Fruit fly (Drosophila melanogaster) whole organism, embryonic: Measurements from ENCODE around the gene ct.

Source experiments
- BEAF-32 ChIP-seq: fragments of 200-800 bp; sonication (Bioruptor generic); optimal IDR thresholded peaks from 3 replicates; lab custom pipeline; 2017; ENCODE audit warnings: missing biosample characterization, missing genetic modification characterization, mild to moderate bottlenecking, moderate library complexity, missing genetic modification reagents
- CG10366 ChIP-seq: fragments of 200-800 bp; sonication (Bioruptor generic); IDR thresholded peaks from 2 replicates; pipeline ENCODE4 v1.3.6; 2022; ENCODE audit warnings: missing biosample characterization, missing genetic modification characterization
- CG10565 ChIP-seq: fragments of 200-800 bp; sonication (Bioruptor generic); optimal IDR thresholded peaks from 3 replicates; lab custom pipeline; 2016; ENCODE audit warnings: missing biosample characterization, mild to moderate bottlenecking, missing genetic modification characterization
- CG11247 ChIP-seq: fragments of 200-800 bp; sonication (Bioruptor generic); IDR thresholded peaks from 2 replicates; pipeline ENCODE4 v1.3.6; 2022; ENCODE audit warnings: missing biosample characterization, missing genetic modification characterization
- CG11695 ChIP-seq: fragments of 200-800 bp; sonication (Bioruptor generic); IDR thresholded peaks from 3 replicates; pipeline ENCODE4 v1.3.6; 2022; ENCODE audit warnings: missing biosample characterization, missing genetic modification characterization
- CG11723 ChIP-seq: fragments of 200-800 bp; sonication (Bioruptor generic); optimal IDR thresholded peaks from 2 replicates; lab custom pipeline; 2017; ENCODE audit warnings: missing biosample characterization, mild to moderate bottlenecking, missing genetic modification characterization
- CG13424 ChIP-seq: fragments of 200-800 bp; sonication (Bioruptor generic); optimal IDR thresholded peaks from 2 replicates; lab custom pipeline; 2019; ENCODE audit warnings: missing biosample characterization, mild to moderate bottlenecking, missing genetic modification characterization, moderate library complexity
- CG13775 ChIP-seq: fragments of 200-800 bp; sonication (Bioruptor generic); optimal IDR thresholded peaks from 3 replicates; lab custom pipeline; 2017; ENCODE audit warnings: missing biosample characterization, mild to moderate bottlenecking, missing genetic modification characterization
- CG14441 ChIP-seq: fragments of 200-800 bp; sonication (Bioruptor generic); IDR thresholded peaks from 2 replicates; pipeline ENCODE4 v1.3.6; 2022; ENCODE audit warnings: missing biosample characterization, missing genetic modification characterization
- CG18011 ChIP-seq: fragments of 200-800 bp; sonication (Bioruptor generic); optimal IDR thresholded peaks from 2 replicates; lab custom pipeline; 2017; ENCODE audit warnings: missing biosample characterization, missing genetic modification characterization, mild to moderate bottlenecking, moderate library complexity, missing genotype
- CG18262 ChIP-seq: fragments of 200-800 bp; optimal IDR thresholded peaks from 3 replicates; lab custom pipeline; 2019; ENCODE audit warnings: missing biosample characterization, mild to moderate bottlenecking, missing genetic modification characterization, moderate library complexity
- CG18599 ChIP-seq: fragments of 200-800 bp; sonication (Bioruptor generic); optimal IDR thresholded peaks from 3 replicates; lab custom pipeline; 2017; ENCODE audit warnings: missing biosample characterization, missing genetic modification characterization, mild to moderate bottlenecking, moderate library complexity, missing genetic modification reagents
- CG2712 ChIP-seq: fragments of 200-800 bp; optimal IDR thresholded peaks from 3 replicates; lab custom pipeline; 2019; ENCODE audit warnings: missing biosample characterization, mild to moderate bottlenecking, missing genetic modification characterization, moderate library complexity
- CG30020 ChIP-seq: fragments of 200-800 bp; optimal IDR thresholded peaks from 2 replicates; lab custom pipeline; 2019; ENCODE audit warnings: missing biosample characterization, mild to moderate bottlenecking, missing genetic modification characterization, moderate library complexity
- CG3838 ChIP-seq: fragments of 200-800 bp; sonication (Bioruptor generic); optimal IDR thresholded peaks from 3 replicates; lab custom pipeline; 2016; ENCODE audit warnings: missing biosample characterization, missing genetic modification characterization
- CG4328 ChIP-seq: fragments of 200-800 bp; sonication (Bioruptor generic); optimal IDR thresholded peaks from 3 replicates; lab custom pipeline; 2017; ENCODE audit warnings: missing biosample characterization, missing genetic modification reagents, missing genetic modification characterization
- CG4424 ChIP-seq: fragments of 200-800 bp; sonication (Bioruptor generic); optimal IDR thresholded peaks from 3 replicates; lab custom pipeline; 2016; ENCODE audit warnings: missing biosample characterization, missing genetic modification characterization
- CG6175 ChIP-seq: fragments of 200-800 bp; sonication (Bioruptor generic); IDR thresholded peaks from 3 replicates; pipeline ENCODE4 v1.3.6; 2022; ENCODE audit warnings: missing biosample characterization, missing genetic modification characterization
- CG6254 ChIP-seq: fragments of 200-800 bp; sonication (Bioruptor generic); optimal IDR thresholded peaks from 3 replicates; lab custom pipeline; 2017; ENCODE audit warnings: mild to moderate bottlenecking, missing biosample characterization, missing genetic modification reagents, missing genetic modification characterization
- CG6765 ChIP-seq: fragments of 200-800 bp; sonication (Bioruptor generic); optimal IDR thresholded peaks from 3 replicates; lab custom pipeline; 2017; ENCODE audit warnings: missing biosample characterization, mild to moderate bottlenecking, missing genetic modification characterization
- CG7357 ChIP-seq: fragments of 200-800 bp; sonication (Bioruptor generic); IDR thresholded peaks from 3 replicates; pipeline ENCODE4 v1.3.6; 2022; ENCODE audit warnings: missing biosample characterization, missing genetic modification characterization
- CG7928 ChIP-seq: fragments of 200-800 bp; sonication (Bioruptor generic); optimal IDR thresholded peaks from 2 replicates; lab custom pipeline; 2017; ENCODE audit warnings: missing biosample characterization, mild to moderate bottlenecking, missing genetic modification characterization
- CG8388 ChIP-seq: fragments of 200-800 bp; sonication (Bioruptor generic); optimal IDR thresholded peaks from 2 replicates; lab custom pipeline; 2019; ENCODE audit warnings: missing biosample characterization, mild to moderate bottlenecking, missing genetic modification characterization, moderate library complexity
- CG9817 ChIP-seq: fragments of 200-800 bp; sonication (Bioruptor generic); optimal IDR thresholded peaks from 2 replicates; lab custom pipeline; 2018; ENCODE audit warnings: missing biosample characterization, mild to moderate bottlenecking, missing genetic modification characterization, moderate library complexity
- CTCF ChIP-seq: fragments of 200-800 bp; sonication (Bioruptor generic); optimal IDR thresholded peaks from 2 replicates; lab custom pipeline; 2017; ENCODE audit warnings: missing biosample characterization, mild to moderate bottlenecking, missing genetic modification characterization, moderate library complexity
- Dbx ChIP-seq: fragments of 200-800 bp; sonication (Bioruptor generic); IDR thresholded peaks from 3 replicates; pipeline ENCODE4 v1.3.6; 2022; ENCODE audit warnings: missing biosample characterization, missing genetic modification characterization
- Dip3 ChIP-seq: fragments of 200-800 bp; sonication (Bioruptor generic); optimal IDR thresholded peaks from 3 replicates; lab custom pipeline; 2016; ENCODE audit warnings: missing biosample characterization, missing genetic modification characterization
- ERR ChIP-seq: fragments of 200-800 bp; sonication (Bioruptor generic); optimal IDR thresholded peaks from 2 replicates; lab custom pipeline; 2016; ENCODE audit warnings: missing biosample characterization, missing genetic modification characterization
- HLH4C ChIP-seq: fragments of 200-800 bp; sonication (Bioruptor generic); IDR thresholded peaks from 3 replicates; pipeline ENCODE4 v1.3.6; 2022; ENCODE audit warnings: missing biosample characterization, missing genetic modification characterization; ENCODE audit not compliant: partially characterized antibody
- Hmx ChIP-seq: fragments of 200-800 bp; sonication (Bioruptor generic); optimal IDR thresholded peaks from 2 replicates; lab custom pipeline; 2016; ENCODE audit warnings: missing biosample characterization, missing genetic modification characterization
- Hsf ChIP-seq: fragments of 200-800 bp; sonication (Bioruptor generic); optimal IDR thresholded peaks from 3 replicates; lab custom pipeline; 2016; ENCODE audit warnings: missing biosample characterization, missing genetic modification characterization
- Mrtf ChIP-seq: fragments of 200-800 bp; sonication (Bioruptor generic); IDR thresholded peaks from 3 replicates; pipeline ENCODE4 v1.3.6; 2022; ENCODE audit warnings: missing biosample characterization, missing genetic modification characterization
- NfI ChIP-seq: fragments of 200-800 bp; sonication (Bioruptor generic); optimal IDR thresholded peaks from 3 replicates; lab custom pipeline; 2018; ENCODE audit warnings: missing biosample characterization, mild to moderate bottlenecking, missing genetic modification characterization, moderate library complexity
- Oaz ChIP-seq: fragments of 200-800 bp; sonication (Bioruptor generic); IDR thresholded peaks from 2 replicates; pipeline ENCODE4 v1.3.6; 2022; ENCODE audit warnings: missing biosample characterization, missing genetic modification characterization
- Opbp ChIP-seq: fragments of 200-800 bp; sonication (Bioruptor generic); IDR thresholded peaks from 3 replicates; pipeline ENCODE4 v1.3.6; 2022; ENCODE audit warnings: missing biosample characterization, missing genetic modification characterization; ENCODE audit not compliant: partially characterized antibody
- Rx ChIP-seq: fragments of 200-800 bp; sonication (Bioruptor generic); IDR thresholded peaks from 2 replicates; pipeline ENCODE4 v1.3.6; 2022; ENCODE audit warnings: missing biosample characterization, missing genetic modification characterization
- bab2 ChIP-seq: fragments of 200-800 bp; sonication (Bioruptor generic); optimal IDR thresholded peaks from 2 replicates; lab custom pipeline; 2016; ENCODE audit warnings: missing biosample characterization, missing genetic modification characterization
- chn ChIP-seq: fragments of 200-800 bp; sonication (Bioruptor generic); optimal IDR thresholded peaks from 2 replicates; lab custom pipeline; 2016; ENCODE audit warnings: missing biosample characterization, missing genetic modification characterization
- dmrt99B ChIP-seq: fragments of 200-800 bp; sonication (Bioruptor generic); optimal IDR thresholded peaks from 2 replicates; lab custom pipeline; 2018; ENCODE audit warnings: missing biosample characterization, mild to moderate bottlenecking, missing genetic modification characterization, moderate library complexity
- fu2 ChIP-seq: fragments of 200-800 bp; sonication (Bioruptor generic); optimal IDR thresholded peaks from 2 replicates; lab custom pipeline; 2016; ENCODE audit warnings: missing biosample characterization, missing genetic modification characterization
- gsb ChIP-seq: fragments of 200-800 bp; sonication (Bioruptor generic); IDR thresholded peaks from 2 replicates; pipeline ENCODE4 v1.3.6; 2022; ENCODE audit warnings: missing biosample characterization, missing genetic modification characterization
- hb ChIP-seq: fragments of 200-800 bp; sonication (Bioruptor generic); IDR thresholded peaks from 3 replicates; pipeline ENCODE4 v1.3.6; 2022; ENCODE audit warnings: missing biosample characterization, missing genetic modification characterization; ENCODE audit not compliant: partially characterized antibody
- kah ChIP-seq: fragments of 200-800 bp; sonication (Bioruptor generic); optimal IDR thresholded peaks from 2 replicates; lab custom pipeline; 2018; ENCODE audit warnings: missing biosample characterization, mild to moderate bottlenecking, missing genetic modification characterization
- lbe ChIP-seq: fragments of 200-800 bp; sonication (Bioruptor generic); optimal IDR thresholded peaks from 2 replicates; lab custom pipeline; 2016; ENCODE audit warnings: missing biosample characterization, mild to moderate bottlenecking, missing genetic modification characterization
- nmo ChIP-seq: fragments of 200-800 bp; sonication (Bioruptor generic); optimal IDR thresholded peaks from 2 replicates; lab custom pipeline; 2018; ENCODE audit warnings: missing biosample characterization, mild to moderate bottlenecking, missing genetic modification characterization, moderate library complexity
- row ChIP-seq: fragments of 200-800 bp; sonication (Bioruptor generic); IDR thresholded peaks from 3 replicates; pipeline ENCODE4 v1.3.6; 2022; ENCODE audit warnings: missing biosample characterization, missing genetic modification characterization
- tap ChIP-seq: fragments of 200-800 bp; optimal IDR thresholded peaks from 3 replicates; lab custom pipeline; 2019; ENCODE audit warnings: missing biosample characterization, mild to moderate bottlenecking, missing genetic modification characterization, moderate library complexity
- usp ChIP-seq: fragments of >200 bp; optimal IDR thresholded peaks from 2 replicates; lab custom pipeline; 2017; ENCODE audit warnings: missing biosample characterization, missing genetic modification characterization
- vvl ChIP-seq: fragments of 200-800 bp; sonication (Bioruptor generic); IDR thresholded peaks from 2 replicates; pipeline ENCODE4 v1.3.6; 2022; ENCODE audit warnings: missing biosample characterization, missing genetic modification characterization

Gene ct

dm6 chrX:7706398-7707349 lies 98.4 kb downstream of the ct start (continued):
- peak; percentile 99 for TF ChIP-seq tap (tag; lab: Kevin White, UChicago)
- TF ChIP-seq CG11695 (GFP tag; lab: Robert Waterston, UW): peak; percentile 98
- peak; percentile 95 for TF ChIP-seq CG4424 (GFP tag; lab: Kevin White, UChicago)
- TF ChIP-seq CG6765 (GFP tag; lab: Kevin White, UChicago): peak; percentile 97
- TF ChIP-seq Rx (GFP tag; lab: Robert Waterston, UW): peak; percentile 94
- peak; percentile 98 for TF ChIP-seq gsb (GFP tag; lab: Robert Waterston, UW)
- TF ChIP-seq CG18011 (GFP tag; lab: Kevin White, UChicago): peak; percentile 87
- peak; percentile 90 for TF ChIP-seq CG6254 (GFP tag; lab: Kevin White, UChicago)
- peak; percentile 94 for TF ChIP-seq CG13775 (GFP tag; lab: Kevin White, UChicago)
- TF ChIP-seq Mrtf (GFP tag; lab: Robert Waterston, UW): peak; percentile 98
- peak; percentile 99 for TF ChIP-seq row (GFP tag; lab: Robert Waterston, UW)
- peak; percentile 82 for TF ChIP-seq Hsf (GFP tag; lab: Kevin White, UChicago)
- TF ChIP-seq CG3838 (GFP tag; lab: Kevin White, UChicago): peak; percentile 88
- TF ChIP-seq Dip3 (GFP tag; lab: Kevin White, UChicago): peak; percentile 82
- peak; percentile 99 for TF ChIP-seq CG14441 (GFP tag; lab: Robert Waterston, UW)
- no peak for TF ChIP-seq usp (GFP tag; lab: Kevin White, UChicago)
- TF ChIP-seq CG7928: peak; percentile 78
- TF ChIP-seq hb (GFP tag; lab: Robert Waterston, UW): no peak
- peak; percentile 99 for TF ChIP-seq CG9817 (tag; lab: Kevin White, UChicago)
- peak; percentile 96 for TF ChIP-seq kah (GFP tag; lab: Kevin White, UChicago)
- TF ChIP-seq CG10366 (GFP tag; lab: Robert Waterston, UW): peak; percentile 99
- TF ChIP-seq CG18262 (tag; lab: Kevin White, UChicago): peak; percentile 97
- peak; percentile 99 for TF ChIP-seq CG4328
- TF ChIP-seq CTCF (GFP tag; lab: Kevin White, UChicago): peak; percentile 50
- peak; percentile 98 for TF ChIP-seq NfI (GFP tag; lab: Kevin White, UChicago)
- peak; percentile 99 for TF ChIP-seq CG18599
- peak; percentile 16 for TF ChIP-seq BEAF-32 (GFP tag; lab: Kevin White, UChicago)
- peak; percentile 31 for TF ChIP-seq Hmx (GFP tag; lab: Kevin White, UChicago)
- peak; percentile 88 for TF ChIP-seq CG30020 (tag; lab: Kevin White, UChicago)
- TF ChIP-seq dmrt99B (tag; lab: Kevin White, UChicago): peak; percentile 99
- TF ChIP-seq CG7357 (GFP tag; lab: Robert Waterston, UW): peak; percentile 95
- peak; percentile 98 for TF ChIP-seq CG11247
- TF ChIP-seq nmo: peak; percentile 98
- peak; percentile 96 for TF ChIP-seq CG6175 (GFP tag; lab: Robert Waterston, UW)
- TF ChIP-seq Oaz (GFP tag; lab: Robert Waterston, UW): peak; percentile 98
- TF ChIP-seq vvl: peak; percentile 99
- peak; percentile 97 for TF ChIP-seq CG8388 (GFP tag; lab: Kevin White, UChicago)
- TF ChIP-seq Opbp (GFP tag; lab: Robert Waterston, UW): no peak
- TF ChIP-seq lbe: peak; percentile 96
- peak; percentile 94 for TF ChIP-seq CG11723 (GFP tag; lab: Kevin White, UChicago)
- peak; percentile 99 for TF ChIP-seq CG13424 (tag; lab: Kevin White, UChicago)
- peak; percentile 98 for TF ChIP-seq CG2712 (tag; lab: Kevin White, UChicago)
- peak; percentile 59 for TF ChIP-seq chn (GFP tag; lab: Kevin White, UChicago)
- TF ChIP-seq HLH4C (GFP tag; lab: Robert Waterston, UW): no peak
- TF ChIP-seq fu2 (GFP tag; lab: Kevin White, UChicago): peak; percentile 72
- TF ChIP-seq Dbx (GFP tag; lab: Robert Waterston, UW): peak; percentile 99
- peak; percentile 86 for TF ChIP-seq bab2 (GFP tag; lab: Kevin White, UChicago)
- peak; percentile 60 for TF ChIP-seq CG10565
- peak; percentile 18 for TF ChIP-seq ERR (GFP tag; lab: Kevin White, UChicago)
